Fruit fly (Drosophila melanogaster) whole organism, embryonic: ENCODE results near the gene Tsp5D.

ENCODE experiments used
- ATbp ChIP-seq: fragments of 200-800 bp; sonication (Bioruptor generic); optimal IDR thresholded peaks from 2 replicates; lab custom pipeline; 2017; ENCODE audit warnings: missing biosample characterization, mild to moderate bottlenecking, missing genetic modification characterization, missing genetic modification reagents
- Abd-B ChIP-seq: fragments of 200-800 bp; sonication (Bioruptor generic); optimal IDR thresholded peaks from 2 replicates; lab custom pipeline; 2018; ENCODE audit warnings: missing biosample characterization, mild to moderate bottlenecking, missing genetic modification characterization, moderate library complexity
- Antp ChIP-seq: fragments of 200-800 bp; sonication (Bioruptor generic); optimal IDR thresholded peaks from 3 replicates; lab custom pipeline; 2016; ENCODE audit warnings: missing biosample characterization, missing genetic modification characterization
- Asciz ChIP-seq: fragments of 200-800 bp; sonication (Bioruptor generic); optimal IDR thresholded peaks from 2 replicates; lab custom pipeline; 2017; ENCODE audit warnings: missing biosample characterization, mild to moderate bottlenecking, missing genetic modification characterization, missing genetic modification reagents
- CG10366 ChIP-seq: fragments of 200-800 bp; sonication (Bioruptor generic); IDR thresholded peaks from 2 replicates; pipeline ENCODE4 v1.3.6; 2022; ENCODE audit warnings: missing biosample characterization, missing genetic modification characterization
- CG11560 ChIP-seq: fragments of 200-800 bp; sonication (Bioruptor generic); IDR thresholded peaks from 3 replicates; pipeline ENCODE4 v1.3.6; 2022; ENCODE audit warnings: missing biosample characterization, missing genetic modification characterization
- CG11695 ChIP-seq: fragments of 200-800 bp; sonication (Bioruptor generic); IDR thresholded peaks from 3 replicates; pipeline ENCODE4 v1.3.6; 2022; ENCODE audit warnings: missing biosample characterization, missing genetic modification characterization
- CG12104 ChIP-seq: fragments of 200-800 bp; sonication (Bioruptor generic); optimal IDR thresholded peaks from 3 replicates; lab custom pipeline; 2016; ENCODE audit warnings: missing biosample characterization, missing genetic modification characterization
- CG12744 ChIP-seq: fragments of 200-800 bp; sonication (Bioruptor generic); optimal IDR thresholded peaks from 2 replicates; lab custom pipeline; 2016; ENCODE audit warnings: missing biosample characterization, missing genetic modification characterization
- CG15269 ChIP-seq: fragments of 200-800 bp; sonication (Bioruptor generic); optimal IDR thresholded peaks from 2 replicates; lab custom pipeline; 2018; ENCODE audit warnings: missing biosample characterization, mild to moderate bottlenecking, missing genetic modification characterization, moderate library complexity
- CG17361 ChIP-seq: fragments of 200-800 bp; sonication (Bioruptor generic); IDR thresholded peaks from 3 replicates; pipeline ENCODE4 v1.3.6; 2022; ENCODE audit warnings: missing biosample characterization, missing genetic modification characterization
- CG17385 ChIP-seq: fragments of 200-800 bp; sonication (Bioruptor generic); optimal IDR thresholded peaks from 3 replicates; lab custom pipeline; 2018; ENCODE audit warnings: missing biosample characterization, mild to moderate bottlenecking, missing genetic modification characterization
- CG2202 ChIP-seq: fragments of 200-800 bp; sonication (Bioruptor generic); optimal IDR thresholded peaks from 2 replicates; lab custom pipeline; 2018; ENCODE audit warnings: missing biosample characterization, mild to moderate bottlenecking, missing genetic modification characterization
- CG2712 ChIP-seq: fragments of 200-800 bp; optimal IDR thresholded peaks from 3 replicates; lab custom pipeline; 2019; ENCODE audit warnings: missing biosample characterization, mild to moderate bottlenecking, missing genetic modification characterization, moderate library complexity
- CG30403 ChIP-seq: fragments of 200-800 bp; sonication (Bioruptor generic); optimal IDR thresholded peaks from 3 replicates; lab custom pipeline; 2016; ENCODE audit warnings: missing biosample characterization, missing genetic modification characterization
- CG3838 ChIP-seq: fragments of 200-800 bp; sonication (Bioruptor generic); optimal IDR thresholded peaks from 3 replicates; lab custom pipeline; 2016; ENCODE audit warnings: missing biosample characterization, missing genetic modification characterization
- CG4328 ChIP-seq: fragments of 200-800 bp; sonication (Bioruptor generic); optimal IDR thresholded peaks from 3 replicates; lab custom pipeline; 2017; ENCODE audit warnings: missing biosample characterization, missing genetic modification reagents, missing genetic modification characterization
- CG7839 ChIP-seq: fragments of 200-800 bp; sonication (Bioruptor generic); optimal IDR thresholded peaks from 3 replicates; lab custom pipeline; 2018; ENCODE audit warnings: missing biosample characterization, mild to moderate bottlenecking, missing genetic modification characterization, moderate library complexity
- CG7928 ChIP-seq: fragments of 200-800 bp; sonication (Bioruptor generic); optimal IDR thresholded peaks from 2 replicates; lab custom pipeline; 2017; ENCODE audit warnings: missing biosample characterization, mild to moderate bottlenecking, missing genetic modification characterization
- CG9437 ChIP-seq: fragments of 200-800 bp; sonication (Bioruptor generic); optimal IDR thresholded peaks from 2 replicates; lab custom pipeline; 2018; ENCODE audit warnings: missing biosample characterization, mild to moderate bottlenecking, missing genetic modification characterization
- CG9876 ChIP-seq: fragments of 200-800 bp; sonication (Bioruptor generic); optimal IDR thresholded peaks from 2 replicates; lab custom pipeline; 2016; ENCODE audit warnings: missing biosample characterization, missing genetic modification characterization
- CrebB ChIP-seq: fragments of 200-800 bp; sonication (Bioruptor generic); optimal IDR thresholded peaks from 3 replicates; lab custom pipeline; 2018; ENCODE audit warnings: missing biosample characterization, mild to moderate bottlenecking, missing genetic modification characterization
- Dip3 ChIP-seq: fragments of 200-800 bp; sonication (Bioruptor generic); optimal IDR thresholded peaks from 3 replicates; lab custom pipeline; 2016; ENCODE audit warnings: missing biosample characterization, missing genetic modification characterization
- Doc3 ChIP-seq: fragments of 200-800 bp; sonication (Bioruptor generic); IDR thresholded peaks from 3 replicates; pipeline ENCODE4 v1.3.6; 2022; ENCODE audit warnings: missing biosample characterization, missing genetic modification characterization; ENCODE audit not compliant: partially characterized antibody
- ERR ChIP-seq: fragments of 200-800 bp; sonication (Bioruptor generic); optimal IDR thresholded peaks from 2 replicates; lab custom pipeline; 2016; ENCODE audit warnings: missing biosample characterization, missing genetic modification characterization
- Ets97D ChIP-seq: fragments of 200-800 bp; sonication (Bioruptor generic); optimal IDR thresholded peaks from 3 replicates; lab custom pipeline; 2016; ENCODE audit warnings: missing biosample characterization, missing genetic modification characterization
- Hr78 ChIP-seq, 2 experiments: fragments of 200-800 bp in 1 of 2; fragments of >200 bp in 1 of 2; sonication (Bioruptor generic) in 1 of 2; optimal IDR thresholded peaks; 2 replicates each; lab custom pipeline; 2017 to 2019; ENCODE audit warnings: missing biosample characterization in 2 of 2, missing genetic modification characterization in 2 of 2, mild to moderate bottlenecking in 1 of 2, moderate library complexity in 1 of 2
- Mrtf ChIP-seq: fragments of 200-800 bp; sonication (Bioruptor generic); IDR thresholded peaks from 3 replicates; pipeline ENCODE4 v1.3.6; 2022; ENCODE audit warnings: missing biosample characterization, missing genetic modification characterization
- NFAT ChIP-seq: fragments of 200-800 bp; sonication (Bioruptor generic); IDR thresholded peaks from 2 replicates; pipeline ENCODE4 v1.3.6; 2022; ENCODE audit warnings: missing biosample characterization, missing genetic modification characterization
- Nf-YB ChIP-seq: fragments of 200-800 bp; sonication (Bioruptor generic); optimal IDR thresholded peaks from 3 replicates; lab custom pipeline; 2019; ENCODE audit warnings: missing biosample characterization, mild to moderate bottlenecking, missing genetic modification characterization, moderate library complexity
- Nf-YC ChIP-seq: fragments of 200-800 bp; optimal IDR thresholded peaks from 3 replicates; lab custom pipeline; 2019; ENCODE audit warnings: missing biosample characterization, mild to moderate bottlenecking, missing genetic modification characterization, moderate library complexity
- Opbp ChIP-seq: fragments of 200-800 bp; sonication (Bioruptor generic); IDR thresholded peaks from 3 replicates; pipeline ENCODE4 v1.3.6; 2022; ENCODE audit warnings: missing biosample characterization, missing genetic modification characterization; ENCODE audit not compliant: partially characterized antibody
- Scr ChIP-seq: fragments of 200-800 bp; sonication (Bioruptor generic); IDR thresholded peaks from 2 replicates; pipeline ENCODE4 v1.3.6; 2022; ENCODE audit warnings: missing biosample characterization, missing genetic modification characterization; ENCODE audit not compliant: partially characterized antibody
- Sox102F ChIP-seq: fragments of 200-800 bp; sonication (Bioruptor generic); optimal IDR thresholded peaks from 2 replicates; lab custom pipeline; 2018; ENCODE audit warnings: missing biosample characterization, mild to moderate bottlenecking, missing genetic modification characterization, moderate library complexity
- Xrp1 ChIP-seq: fragments of 200-800 bp; sonication (Bioruptor generic); IDR thresholded peaks from 2 replicates; pipeline ENCODE4 v1.3.6; 2022; ENCODE audit warnings: missing biosample characterization, missing genetic modification characterization
- ap ChIP-seq: fragments of 200-800 bp; sonication (Bioruptor generic); IDR thresholded peaks from 2 replicates; pipeline ENCODE4 v1.3.6; 2022; ENCODE audit warnings: missing biosample characterization, missing genetic modification characterization
- br ChIP-seq: fragments of >200 bp; optimal IDR thresholded peaks from 2 replicates; lab custom pipeline; 2017
- cas ChIP-seq: fragments of 200-800 bp; sonication (Bioruptor generic); IDR thresholded peaks from 2 replicates; pipeline ENCODE4 v1.3.6; 2022; ENCODE audit warnings: missing biosample characterization, missing genetic modification characterization
- corto ChIP-seq: fragments of 200-800 bp; sonication (Bioruptor generic); optimal IDR thresholded peaks from 2 replicates; lab custom pipeline; 2016; ENCODE audit warnings: missing biosample characterization, mild to moderate bottlenecking, missing genetic modification characterization, moderate library complexity
- eyg ChIP-seq: fragments of 200-800 bp; sonication (Bioruptor generic); optimal IDR thresholded peaks from 3 replicates; lab custom pipeline; 2016; ENCODE audit warnings: missing biosample characterization, missing genetic modification characterization
- gcm ChIP-seq: fragments of 200-800 bp; sonication (Bioruptor generic); optimal IDR thresholded peaks from 2 replicates; lab custom pipeline; 2019; ENCODE audit warnings: missing biosample characterization, mild to moderate bottlenecking, missing genetic modification characterization, moderate library complexity
- gt ChIP-seq: fragments of 200-800 bp; sonication (Bioruptor generic); IDR thresholded peaks from 2 replicates; pipeline ENCODE4 v1.3.6; 2022; ENCODE audit warnings: missing biosample characterization, missing genetic modification characterization
- her ChIP-seq: fragments of 200-800 bp; sonication (Bioruptor generic); optimal IDR thresholded peaks from 2 replicates; lab custom pipeline; 2016; ENCODE audit warnings: missing biosample characterization, missing genetic modification characterization
- hth ChIP-seq: fragments of >200 bp; optimal IDR thresholded peaks from 2 replicates; lab custom pipeline; 2017; ENCODE audit warnings: inconsistent platforms
- ind ChIP-seq: fragments of 200-800 bp; sonication (Bioruptor generic); optimal IDR thresholded peaks from 3 replicates; lab custom pipeline; 2016; ENCODE audit warnings: missing biosample characterization, missing genetic modification characterization
- lov ChIP-seq, 2 experiments: fragments of 200-800 bp in 1 of 2; fragments of >200 bp in 1 of 2; sonication (Bioruptor generic) in 1 of 2; IDR thresholded peaks in 1 of 2; optimal IDR thresholded peaks in 1 of 2; 2 replicates in 1 of 2; 3 replicates in 1 of 2; pipeline versions ENCODE4 v1.3.6 to Lab custom; 2017 to 2022; ENCODE audit warnings: missing biosample characterization in 1 of 2, missing genetic modification characterization in 1 of 2
- schlank ChIP-seq: fragments of 200-800 bp; sonication (Bioruptor generic); optimal IDR thresholded peaks from 2 replicates; lab custom pipeline; 2018; ENCODE audit warnings: missing biosample characterization, mild to moderate bottlenecking, missing genetic modification characterization
- tna ChIP-seq: fragments of 200-800 bp; sonication (Bioruptor generic); IDR thresholded peaks from 2 replicates; pipeline ENCODE4 v1.3.6; 2022; ENCODE audit warnings: missing biosample characterization, missing genetic modification characterization; ENCODE audit not compliant: partially characterized antibody
- twi ChIP-seq: fragments of 200-800 bp; optimal IDR thresholded peaks from 2 replicates; lab custom pipeline; 2019; ENCODE audit warnings: missing biosample characterization, mild to moderate bottlenecking, missing genetic modification characterization, moderate library complexity
- unpg ChIP-seq: fragments of 200-800 bp; sonication (Bioruptor generic); optimal IDR thresholded peaks from 3 replicates; lab custom pipeline; 2018; ENCODE audit warnings: missing biosample characterization, mild to moderate bottlenecking, missing genetic modification characterization, moderate library complexity
- zf30C ChIP-seq: fragments of 200-800 bp; sonication (Bioruptor generic); optimal IDR thresholded peaks from 3 replicates; lab custom pipeline; 2018; ENCODE audit warnings: missing biosample characterization, mild to moderate bottlenecking, missing genetic modification characterization

Tsp5D gene

DNA sequence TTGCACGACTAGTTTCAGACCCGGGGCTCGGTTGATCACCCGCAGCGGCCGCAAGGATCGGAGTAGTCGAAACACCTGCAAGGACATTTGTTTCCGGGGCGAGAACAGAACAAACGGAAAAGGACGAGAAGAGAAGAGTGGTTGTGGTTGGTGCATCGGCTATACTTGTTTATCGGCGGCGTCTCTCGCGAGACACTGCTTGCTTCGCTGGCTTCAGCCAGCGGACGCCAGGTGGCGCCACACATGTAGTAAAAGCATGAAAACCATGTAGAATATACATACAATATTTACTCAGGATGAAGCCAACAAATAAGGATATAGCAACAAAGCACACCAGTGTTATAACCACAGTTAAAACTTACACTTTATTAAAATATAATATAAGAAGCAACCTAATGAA lies 35.2 kb upstream of the Tsp5D start (continued):
- TF ChIP-seq unpg (GFP tag; lab: Kevin White, UChicago): no peak
- TF ChIP-seq CG7928 (GFP tag; lab: Kevin White, UChicago): no peak
- TF ChIP-seq br: no peak
- TF ChIP-seq eyg (GFP tag; lab: Kevin White, UChicago): no peak
- TF ChIP-seq cas (GFP tag; lab: Robert Waterston, UW): no peak
- no peak for TF ChIP-seq CG4328
- no peak for TF ChIP-seq her
- no peak for TF ChIP-seq CG9437 (GFP tag; lab: Kevin White, UChicago)
- TF ChIP-seq CG9876 (GFP tag; lab: Kevin White, UChicago): peak; percentile 45
- TF ChIP-seq Nf-YB (GFP tag; lab: Kevin White, UChicago): no peak
- TF ChIP-seq Xrp1 (GFP tag; lab: Robert Waterston, UW): peak; percentile 67
- no peak for TF ChIP-seq Hr78 (GFP tag; optimal IDR thresholded peaks at IDR 0.05; lab: Kevin White, UChicago)
- TF ChIP-seq ATbp (GFP tag; lab: Kevin White, UChicago): no peak
- TF ChIP-seq gt (GFP tag; lab: Robert Waterston, UW): no peak
- no peak for TF ChIP-seq CG17385 (GFP tag; lab: Kevin White, UChicago)
- TF ChIP-seq CG7839: no peak
- TF ChIP-seq Antp (GFP tag; lab: Kevin White, UChicago): peak; percentile 45
- no peak for TF ChIP-seq tna (GFP tag; lab: Robert Waterston, UW)
- TF ChIP-seq corto (GFP tag; lab: Kevin White, UChicago): no peak
- no peak for TF ChIP-seq hth (lab: Kevin White, UChicago)
- no peak for TF ChIP-seq CG12104
- peak; percentile 53; the same call in 2 of the 3 replicates for TF ChIP-seq Opbp (GFP tag; lab: Robert Waterston, UW)
- TF ChIP-seq Sox102F (GFP tag; lab: Kevin White, UChicago): no peak
- TF ChIP-seq schlank (tag; lab: Kevin White, UChicago): no peak
- TF ChIP-seq Nf-YC (tag; lab: Kevin White, UChicago): no peak
- no peak for TF ChIP-seq CG12744 (GFP tag; lab: Kevin White, UChicago)
- TF ChIP-seq ap: peak; percentile 51; the same call in 1 of the 2 replicates
- peak; percentile 76 for TF ChIP-seq NFAT
- no peak for TF ChIP-seq lov (optimal IDR thresholded peaks at IDR 0.05; lab: Kevin White, UChicago)
- 0 out of 3 replicates have a peak, but pooled peaks have one; percentile 71 for TF ChIP-seq lov (GFP tag; IDR thresholded peaks at IDR 0.05; lab: Robert Waterston, UW)
- TF ChIP-seq Mrtf (GFP tag; lab: Robert Waterston, UW): peak; percentile 35; the same call in 1 of the 3 replicates
- no peak for TF ChIP-seq CG2202 (tag; lab: Kevin White, UChicago)
- peak; percentile 23 for TF ChIP-seq CG2712 (tag; lab: Kevin White, UChicago)
- TF ChIP-seq Ets97D (GFP tag; lab: Kevin White, UChicago): no peak
- TF ChIP-seq CG15269 (tag; lab: Kevin White, UChicago): no peak
- TF ChIP-seq Doc3: no peak
- TF ChIP-seq ind: peak; percentile 41
- TF ChIP-seq CG30403 (GFP tag; lab: Kevin White, UChicago): peak; percentile 22
- TF ChIP-seq ERR: no peak
- TF ChIP-seq twi (tag; lab: Kevin White, UChicago): no peak
- no peak for TF ChIP-seq CG17361 (GFP tag; lab: Robert Waterston, UW)
- TF ChIP-seq Asciz (GFP tag; lab: Kevin White, UChicago): no peak
- TF ChIP-seq Dip3 (GFP tag; lab: Kevin White, UChicago): peak; percentile 33
- TF ChIP-seq CG3838: no peak
- TF ChIP-seq Scr: no peak
- TF ChIP-seq zf30C (GFP tag; lab: Kevin White, UChicago): no peak
- TF ChIP-seq Abd-B: no peak
- TF ChIP-seq CG10366 (GFP tag; lab: Robert Waterston, UW): peak; percentile 53; the same call in 1 of the 2 replicates
- TF ChIP-seq CG11560: 0 out of 3 replicates have a peak, but pooled peaks have one; percentile 29
- no peak for TF ChIP-seq gcm (GFP tag; lab: Kevin White, UChicago)
- TF ChIP-seq CrebB: no peak
- TF ChIP-seq CG11695 (GFP tag; lab: Robert Waterston, UW): no peak
